Fruit fly (Drosophila melanogaster): Measurements from ENCODE around the gene CG7168.

The CG7168 gene

dm6 chr3R:18220211-18220749 lies 5.6 kb downstream of the CG7168 start, which contains the start of the genes CG7988 and CG7183 (continued):
- TF ChIP-seq CG1529 (GFP tag; optimal IDR thresholded peaks at IDR 0.05) (peak; percentile 94), CG4360 (GFP tag; IDR thresholded peaks at IDR 0.05) (peak; percentile 87), CG15601 (tag; optimal IDR thresholded peaks at IDR 0.05) (peak; percentile 98), CG11560 (tag; IDR thresholded peaks at IDR 0.05) (peak; percentile 90), CG8924 (tag; optimal IDR thresholded peaks at IDR 0.05) (peak; percentile 98), Pdp1 (GFP tag; optimal IDR thresholded peaks at IDR 0.05) (peak; percentile 94 to 95), sens (GFP tag) (peak; percentile 99), Bgb (GFP tag; IDR thresholded peaks at IDR 0.05; ENCODE audit: partially characterized antibody) (no peak), CG17361 (GFP tag; IDR thresholded peaks at IDR 0.05) (peak; percentile 99), CG1233 (GFP tag; optimal IDR thresholded peaks at IDR 0.05) (peak; percentile 96), onecut (GFP tag; IDR thresholded peaks at IDR 0.05) (peak; percentile 92), CG13296 (GFP tag; optimal IDR thresholded peaks at IDR 0.05) (peak; percentile 94), Hr39 (optimal IDR thresholded peaks at IDR 0.05) (no peak), grn (GFP tag; optimal IDR thresholded peaks at IDR 0.05) (no peak), CG9609 (GFP tag; optimal IDR thresholded peaks at IDR 0.05) (peak; percentile 92), Mes4 (GFP tag; optimal IDR thresholded peaks at IDR 0.05) (peak; percentile 87), CG17328 (GFP tag; IDR thresholded peaks at IDR 0.05) (peak; percentile 99), dpn (GFP tag; optimal IDR thresholded peaks at IDR 0.05) (peak; percentile 96 to 99), NfI (GFP tag; optimal IDR thresholded peaks at IDR 0.05) (peak; percentile 97), Rfx (GFP tag; IDR thresholded peaks at IDR 0.05) (peak; percentile 98), CG42726 (GFP tag; IDR thresholded peaks at IDR 0.05; ENCODE audit: partially characterized antibody) (no peak), jumu (GFP tag; optimal IDR thresholded peaks at IDR 0.05) (peak; percentile 93), NFAT (GFP tag; IDR thresholded peaks at IDR 0.05) (peak; percentile 96), Bteb2 (GFP tag; optimal IDR thresholded peaks at IDR 0.05) (peak; percentile 97), CG33213 (GFP tag; optimal IDR thresholded peaks at IDR 0.05) (peak; percentile 81), CG17829 (tag; optimal IDR thresholded peaks at IDR 0.05) (peak; percentile 99), CTCF (GFP tag; optimal IDR thresholded peaks at IDR 0.05) (peak; percentile 60), Rx (GFP tag; IDR thresholded peaks at IDR 0.05) (peak; percentile 93), caup (GFP tag; optimal IDR thresholded peaks at IDR 0.05; ENCODE audit: severe bottlenecking) (peak; percentile 93), Asciz (GFP tag; optimal IDR thresholded peaks at IDR 0.05) (peak; percentile 94), Meics (GFP tag; optimal IDR thresholded peaks at IDR 0.05) (peak; percentile 95), btn (GFP tag; optimal IDR thresholded peaks at IDR 0.05) (peak; percentile 78), repo (GFP tag; optimal IDR thresholded peaks at IDR 0.05) (peak; percentile 88), CG2712 (tag; optimal IDR thresholded peaks at IDR 0.05) (peak; percentile 99), CG31365 (tag; optimal IDR thresholded peaks at IDR 0.05) (peak; percentile 60), corto (GFP tag; optimal IDR thresholded peaks at IDR 0.05) (no peak), CG31224 (GFP tag; IDR thresholded peaks at IDR 0.05) (peak; percentile 95), MTF-1 (GFP tag; optimal IDR thresholded peaks at IDR 0.05; ENCODE audit: borderline replicate concordance) (peak; percentile 84), Mad (GFP tag; optimal IDR thresholded peaks at IDR 0.05) (peak; percentile 96), hbn (GFP tag; IDR thresholded peaks at IDR 0.05; ENCODE audit: partially characterized antibody) (no peak), Six4 (GFP tag; optimal IDR thresholded peaks at IDR 0.05) (peak; percentile 97), nerfin-2 (GFP tag; IDR thresholded peaks at IDR 0.05; ENCODE audit: partially characterized antibody) (no peak), fru (optimal IDR thresholded peaks at IDR 0.05) (no peak), D19A (tag; optimal IDR thresholded peaks at IDR 0.05) (peak; percentile 95), CG4707 (GFP tag; optimal IDR thresholded peaks at IDR 0.05) (peak; percentile 89), CG8281 (tag; optimal IDR thresholded peaks at IDR 0.05) (peak; percentile 87), Opbp (GFP tag; IDR thresholded peaks at IDR 0.05; ENCODE audit: partially characterized antibody) (no peak), CG7271 (tag; optimal IDR thresholded peaks at IDR 0.05) (peak; percentile 96), CG10274 (GFP tag; optimal IDR thresholded peaks at IDR 0.05) (peak; percentile 73), MBD-R2 (GFP tag; IDR thresholded peaks at IDR 0.05) (peak; percentile 99), salm (tag; optimal IDR thresholded peaks at IDR 0.05) (peak; percentile 97)

Measured in whole organism, embryonic.